Fruit fly (Drosophila melanogaster): ENCODE results near the gene CG31910.

CG31910 gene

DNA sequence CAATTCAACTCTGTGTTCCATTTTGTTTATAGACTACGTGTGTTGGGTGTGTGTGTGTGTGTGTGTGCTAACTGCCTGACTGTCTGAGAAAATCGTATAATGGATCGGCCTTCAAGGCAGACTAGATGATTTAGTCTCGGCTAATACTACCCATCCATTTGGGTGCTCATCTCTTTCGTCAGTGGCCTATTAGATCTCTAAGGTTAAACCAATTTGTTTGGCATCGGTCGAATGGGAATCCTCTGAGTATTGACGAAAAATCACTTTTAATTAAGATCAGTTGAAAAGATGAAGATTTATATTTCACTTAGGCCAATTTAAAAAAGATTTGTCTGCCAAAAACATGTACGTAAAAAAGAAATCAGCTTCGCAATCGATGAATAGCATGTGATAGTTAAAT lies at the start of gene CG31910:
CG31910 (minus strand) TSS at position 101 of the 400 bp plus-strand sequence.
- TF ChIP-seq Clk (GFP tag; optimal IDR thresholded peaks at IDR 0.05) (no peak), CG12768 (GFP tag; optimal IDR thresholded peaks at IDR 0.05) (no peak), cnc (optimal IDR thresholded peaks at IDR 0.05) (no peak), bab1 (GFP tag; optimal IDR thresholded peaks at IDR 0.05) (no peak), toe (GFP tag; optimal IDR thresholded peaks at IDR 0.05) (no peak), CG7045 (GFP tag; optimal IDR thresholded peaks at IDR 0.05) (no peak)

- TF ChIP-seq CG12768 (GFP tag; optimal IDR thresholded peaks at IDR 0.05), result no peak
- TF ChIP-seq kay (GFP tag; ENCODE audit: borderline replicate concordance), result peak; percentile 46
- TF ChIP-seq CG7045 (GFP tag; optimal IDR thresholded peaks at IDR 0.05), result no peak
Measured at dm6 chr2L:6794956-6795522, 49.6 kb upstream of the CG31910 start.

DNA sequence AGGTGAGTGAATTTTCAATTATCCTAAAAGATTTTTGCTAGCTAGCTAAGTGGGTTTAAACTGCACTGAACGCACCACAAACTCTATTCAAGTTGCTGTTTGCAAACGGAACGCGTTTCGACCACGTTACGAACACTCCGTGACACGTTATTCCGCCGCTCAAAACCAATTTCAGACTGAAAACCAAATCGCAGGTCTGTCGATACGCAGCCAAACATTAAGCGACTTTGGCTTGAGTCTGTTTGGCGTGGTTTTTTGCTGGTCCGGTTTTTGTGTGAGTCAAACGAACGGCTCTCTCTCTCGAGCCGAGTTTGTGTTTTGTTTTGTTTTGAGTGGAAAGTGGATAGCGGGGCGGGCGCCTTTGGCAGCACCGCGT lies 49.0 kb upstream of the CG31910 start:
- peak; percentile 30 for TF ChIP-seq bab1 (GFP tag; optimal IDR thresholded peaks at IDR 0.05)
- TF ChIP-seq pad (GFP tag; optimal IDR thresholded peaks at IDR 0.05), result no peak
- no peak for TF ChIP-seq Clk (GFP tag; optimal IDR thresholded peaks at IDR 0.05)
- no peak for TF ChIP-seq cnc (optimal IDR thresholded peaks at IDR 0.05)

dm6 chr2L:6793763-6794417 lies 48.5 kb upstream of the CG31910 start:
- no peak for TF ChIP-seq pad (GFP tag; optimal IDR thresholded peaks at IDR 0.05)
- no peak for TF ChIP-seq CG14711 (tag; optimal IDR thresholded peaks at IDR 0.05)
- TF ChIP-seq cnc (optimal IDR thresholded peaks at IDR 0.05), result no peak

DNA sequence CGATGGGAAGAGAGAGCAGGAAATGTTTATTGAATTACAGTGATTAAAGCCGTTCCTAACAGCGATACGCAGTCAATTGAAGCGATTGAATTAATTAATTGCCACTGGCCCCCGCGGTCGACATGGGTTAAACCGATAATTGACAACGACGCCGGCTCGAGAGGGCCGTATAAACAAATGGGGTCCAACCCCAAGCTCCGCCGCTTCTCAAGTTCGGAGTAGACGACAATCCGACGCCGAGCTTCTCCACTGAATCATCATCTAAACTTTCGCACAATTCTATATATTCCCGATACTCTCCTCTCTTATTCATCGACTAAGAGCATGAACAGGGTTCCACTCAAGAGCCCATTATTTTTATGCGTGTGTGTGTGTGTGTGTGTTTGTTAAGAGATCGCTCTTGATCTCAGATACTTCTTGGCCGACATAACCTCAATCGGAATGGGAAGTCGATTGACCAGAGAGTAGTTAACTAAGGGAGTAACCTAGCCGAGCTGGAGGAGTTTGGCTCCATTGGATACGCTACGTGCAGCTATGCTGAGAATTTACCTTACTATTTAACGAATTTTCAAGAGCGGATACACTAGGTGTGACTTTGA lies 46.5 kb upstream of the CG31910 start:
- TF ChIP-seq bab1 (GFP tag; optimal IDR thresholded peaks at IDR 0.05), result no peak
- peak; percentile 79 for TF ChIP-seq kay (GFP tag; ENCODE audit: borderline replicate concordance)
- TF ChIP-seq cic (GFP tag; optimal IDR thresholded peaks at IDR 0.05), result peak; percentile 6
- no peak for TF ChIP-seq CG5204 (GFP tag; optimal IDR thresholded peaks at IDR 0.05)
- peak; percentile 11 for TF ChIP-seq CG12768 (GFP tag; optimal IDR thresholded peaks at IDR 0.05)
- no peak for TF ChIP-seq CG11617 (GFP tag; optimal IDR thresholded peaks at IDR 0.05)
- no peak for TF ChIP-seq tj (GFP tag; optimal IDR thresholded peaks at IDR 0.05)

dm6 chr2L:6789358-6789757 lies 43.9 kb upstream of the CG31910 start:
- TF ChIP-seq CG7045 (GFP tag; optimal IDR thresholded peaks at IDR 0.05), result peak; percentile 5
- TF ChIP-seq CG11617 (GFP tag; optimal IDR thresholded peaks at IDR 0.05), result no peak
- peak; percentile 48 for TF ChIP-seq CG12768 (GFP tag; optimal IDR thresholded peaks at IDR 0.05)
- TF ChIP-seq CG5204 (GFP tag; optimal IDR thresholded peaks at IDR 0.05), result peak; percentile 23
- TF ChIP-seq Clk (GFP tag; optimal IDR thresholded peaks at IDR 0.05), result no peak
- TF ChIP-seq cic (GFP tag; optimal IDR thresholded peaks at IDR 0.05), result peak; percentile 80
- TF ChIP-seq kay (GFP tag; ENCODE audit: borderline replicate concordance), result peak; percentile 94
- TF ChIP-seq Hr96 (GFP tag; optimal IDR thresholded peaks at IDR 0.05), result no peak
- peak; percentile 31 for TF ChIP-seq CG33017 (tag; optimal IDR thresholded peaks at IDR 0.05)

- TF ChIP-seq toe (GFP tag; optimal IDR thresholded peaks at IDR 0.05), result no peak
- no peak for TF ChIP-seq cnc (optimal IDR thresholded peaks at IDR 0.05)
- no peak for TF ChIP-seq kay (GFP tag; ENCODE audit: borderline replicate concordance)
- TF ChIP-seq Hr96 (GFP tag; optimal IDR thresholded peaks at IDR 0.05), result no peak
- TF ChIP-seq CG1620 (GFP tag; optimal IDR thresholded peaks at IDR 0.05), result no peak
- no peak for TF ChIP-seq CG12768 (GFP tag; optimal IDR thresholded peaks at IDR 0.05)
- no peak for TF ChIP-seq CG11617 (GFP tag; optimal IDR thresholded peaks at IDR 0.05)
- no peak for TF ChIP-seq Clk (GFP tag; optimal IDR thresholded peaks at IDR 0.05)
- TF ChIP-seq bab1 (GFP tag; optimal IDR thresholded peaks at IDR 0.05), result no peak
- no peak for TF ChIP-seq CG14711 (tag; optimal IDR thresholded peaks at IDR 0.05)
Measured at dm6 chr2L:6787973-6788368, 42.5 kb upstream of the CG31910 start.

DNA sequence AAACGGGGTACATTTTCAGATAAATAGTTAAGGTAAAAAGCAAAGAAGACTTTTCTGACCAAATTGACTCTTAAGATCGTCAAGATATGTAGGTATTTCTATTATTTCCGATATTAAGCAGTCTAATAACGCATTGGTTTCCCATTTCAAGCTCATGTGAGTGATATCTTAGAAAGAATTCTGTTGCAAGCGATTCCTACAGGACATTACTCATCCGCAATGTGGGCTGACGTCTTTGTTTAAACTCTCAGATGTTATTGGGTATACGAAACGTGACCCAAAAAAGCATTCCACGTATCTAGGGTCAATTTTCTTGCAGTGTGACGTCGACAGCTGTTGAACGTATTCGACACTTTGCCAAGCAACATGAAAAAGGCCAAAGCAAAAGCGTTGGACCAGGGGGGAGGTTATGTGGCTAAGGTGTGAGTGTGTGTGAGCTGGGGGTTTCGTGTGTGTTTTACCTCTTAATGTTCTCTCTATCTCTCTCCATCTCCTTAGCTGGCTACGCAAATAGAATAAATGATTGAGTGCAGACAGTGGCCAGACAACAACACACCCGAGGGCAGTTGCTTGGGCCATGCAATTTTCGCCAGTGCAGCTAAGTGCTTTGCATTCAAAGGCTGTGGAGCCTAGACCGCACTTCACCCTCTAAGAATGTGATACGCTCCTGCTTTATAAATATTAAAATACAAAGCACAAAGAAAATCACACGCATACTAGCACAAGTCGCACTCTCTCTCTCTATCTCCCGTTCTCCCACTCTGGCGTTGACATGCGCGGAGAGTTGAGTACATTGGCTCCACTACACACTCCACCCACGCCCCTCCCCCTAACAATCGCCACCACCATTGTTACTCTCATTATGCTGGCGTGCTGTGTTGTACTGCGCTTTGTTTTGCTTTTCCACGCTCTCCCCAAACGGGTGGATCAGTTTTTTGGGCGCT lies 41.9 kb upstream of the CG31910 start:
- TF ChIP-seq Clk (GFP tag; optimal IDR thresholded peaks at IDR 0.05), result peak; percentile 82
- peak; percentile 88 for TF ChIP-seq CG33017 (tag; optimal IDR thresholded peaks at IDR 0.05)
- TF ChIP-seq toe (GFP tag; optimal IDR thresholded peaks at IDR 0.05), result peak; percentile 94
- TF ChIP-seq CG7101 (tag; optimal IDR thresholded peaks at IDR 0.05), result peak; percentile 93
- TF ChIP-seq CG7045 (GFP tag; optimal IDR thresholded peaks at IDR 0.05), result peak; percentile 83
- no peak for TF ChIP-seq cnc (optimal IDR thresholded peaks at IDR 0.05)
- peak; percentile 85 for TF ChIP-seq Crg-1 (GFP tag; optimal IDR thresholded peaks at IDR 0.05)
- peak; percentile 86 for TF ChIP-seq ovo (GFP tag; optimal IDR thresholded peaks at IDR 0.05)
- peak; percentile 97 for TF ChIP-seq CG12768 (GFP tag; optimal IDR thresholded peaks at IDR 0.05)
- peak; percentile 91 for TF ChIP-seq Hr96 (GFP tag; optimal IDR thresholded peaks at IDR 0.05)
- TF ChIP-seq Mnt (GFP tag; optimal IDR thresholded peaks at IDR 0.05), result peak; percentile 78
- TF ChIP-seq tj (GFP tag; optimal IDR thresholded peaks at IDR 0.05), result peak; percentile 57
- TF ChIP-seq CG11617 (GFP tag; optimal IDR thresholded peaks at IDR 0.05), result peak; percentile 96
- peak; percentile 85 for TF ChIP-seq pad (GFP tag; optimal IDR thresholded peaks at IDR 0.05)
- peak; percentile 94 for TF ChIP-seq cic (GFP tag; optimal IDR thresholded peaks at IDR 0.05)
- TF ChIP-seq bab1 (GFP tag; optimal IDR thresholded peaks at IDR 0.05), result peak; percentile 90
- TF ChIP-seq CG14711 (tag; optimal IDR thresholded peaks at IDR 0.05), result peak; percentile 76
- peak; percentile 80 for TF ChIP-seq CG1620 (GFP tag; optimal IDR thresholded peaks at IDR 0.05)
- peak; percentile 94 for TF ChIP-seq kay (GFP tag; ENCODE audit: borderline replicate concordance)
- TF ChIP-seq CG5204 (GFP tag; optimal IDR thresholded peaks at IDR 0.05), result peak; percentile 95
